Worm (Caenorhabditis elegans) whole organism, L2 larva: Measurements from ENCODE around the gene B0244.10.

Experiments used
- C34F6.9 ChIP-seq: fragments of 150-350 bp; optimal IDR thresholded peaks from 2 replicates; lab custom pipeline; 2014; ENCODE audit warnings: missing biosample characterization, missing genetic modification characterization
- F13H6.1 ChIP-seq: sonication (generic microtip); optimal IDR thresholded peaks from 2 replicates; lab custom pipeline; 2016; ENCODE audit warnings: missing genetic modification characterization, missing compliant biosample characterization
- Y55F3AM.14 ChIP-seq: fragments of 200-800 bp; sonication (Bioruptor generic); optimal IDR thresholded peaks from 2 replicates; lab custom pipeline; 2018; ENCODE audit warnings: mild to moderate bottlenecking, missing genetic modification characterization, missing compliant biosample characterization
- alr-1 ChIP-seq: fragments of 150-350 bp; optimal IDR thresholded peaks from 2 replicates; lab custom pipeline; 2014; ENCODE audit warnings: missing biosample characterization, missing genetic modification characterization
- aly-2 ChIP-seq: fragments of 150-350 bp; optimal IDR thresholded peaks from 2 replicates; lab custom pipeline; 2014; ENCODE audit warnings: missing biosample characterization, missing genetic modification characterization
- ama-1 ChIP-seq: fragments of 150-350 bp; optimal IDR thresholded peaks from 2 replicates; lab custom pipeline; 2018; ENCODE audit warnings: inconsistent platforms
- blmp-1 ChIP-seq: sonication (generic microtip); optimal IDR thresholded peaks from 2 replicates; lab custom pipeline; 2017; ENCODE audit warnings: missing genetic modification characterization, mild to moderate bottlenecking, missing compliant biosample characterization, antibody characterized with exemption, moderate library complexity; ENCODE audit not compliant: insufficient read depth
- ceh-16 ChIP-seq: fragments of 150-350 bp; optimal IDR thresholded peaks from 2 replicates; lab custom pipeline; 2014; ENCODE audit warnings: missing biosample characterization, missing genetic modification characterization
- ceh-82 ChIP-seq: fragments of 150-350 bp; optimal IDR thresholded peaks from 2 replicates; lab custom pipeline; 2014; ENCODE audit warnings: missing biosample characterization, missing genetic modification characterization
- crh-2 ChIP-seq: sonication (generic microtip); optimal IDR thresholded peaks from 2 replicates; lab custom pipeline; 2017; ENCODE audit warnings: missing biosample characterization, missing genetic modification characterization
- dmd-4 ChIP-seq: sonication (generic microtip); optimal IDR thresholded peaks from 2 replicates; lab custom pipeline; 2017; ENCODE audit warnings: missing biosample characterization, missing genetic modification characterization
- egl-27 ChIP-seq: sonication (generic microtip); optimal IDR thresholded peaks from 3 replicates; lab custom pipeline; 2017; ENCODE audit warnings: missing biosample characterization, missing genetic modification reagents, missing genetic modification characterization
- elt-1 ChIP-seq: fragments of 150-350 bp; optimal IDR thresholded peaks from 2 replicates; lab custom pipeline; 2014; ENCODE audit warnings: missing biosample characterization, missing genetic modification characterization
- elt-3 ChIP-seq: sonication (generic microtip); optimal IDR thresholded peaks from 2 replicates; lab custom pipeline; 2017; ENCODE audit warnings: missing biosample characterization, missing genetic modification characterization
- fos-1 ChIP-seq: fragments of 150-350 bp; optimal IDR thresholded peaks from 2 replicates; lab custom pipeline; 2014; ENCODE audit warnings: missing biosample characterization, missing genetic modification characterization
- lin-11 ChIP-seq: fragments of 150-350 bp; sonication (generic microtip); optimal IDR thresholded peaks from 2 replicates; lab custom pipeline; 2014; ENCODE audit warnings: missing biosample characterization, missing genetic modification characterization, inconsistent platforms, mixed read lengths
- lin-13 ChIP-seq: fragments of 150-350 bp; optimal IDR thresholded peaks from 2 replicates; lab custom pipeline; 2014; ENCODE audit warnings: missing biosample characterization, missing genetic modification reagents, missing genetic modification characterization
- lin-39 ChIP-seq: fragments of 150-350 bp; optimal IDR thresholded peaks from 2 replicates; lab custom pipeline; 2014; ENCODE audit warnings: missing biosample characterization, missing genetic modification reagents, missing genetic modification characterization
- lsy-2 ChIP-seq, 2 experiments: fragments of 150-350 bp in 1 of 2; sonication (generic microtip) in 1 of 2; optimal IDR thresholded peaks; 2 replicates each; lab custom pipeline; 2014 to 2017; ENCODE audit warnings: missing biosample characterization in 2 of 2, missing genetic modification characterization in 2 of 2
- mab-5 ChIP-seq: fragments of 150-350 bp; optimal IDR thresholded peaks from 2 replicates; lab custom pipeline; 2014; ENCODE audit warnings: missing biosample characterization, missing genetic modification characterization
- mbf-1 ChIP-seq: sonication (generic microtip); optimal IDR thresholded peaks from 2 replicates; lab custom pipeline; 2017; ENCODE audit warnings: missing biosample characterization, missing genetic modification characterization
- mdl-1 ChIP-seq, 2 experiments: fragments of 150-350 bp in 1 of 2; sonication (generic microtip) in 1 of 2; optimal IDR thresholded peaks; 2 replicates each; lab custom pipeline; 2017; ENCODE audit warnings: missing biosample characterization in 2 of 2, missing genetic modification characterization in 2 of 2
- nhr-10 ChIP-seq: sonication (generic microtip); optimal IDR thresholded peaks from 2 replicates; lab custom pipeline; 2017; ENCODE audit warnings: missing biosample characterization, missing genetic modification characterization
- nhr-11 ChIP-seq: fragments of 150-350 bp; optimal IDR thresholded peaks from 2 replicates; lab custom pipeline; 2014; ENCODE audit warnings: missing biosample characterization, missing genetic modification characterization
- nhr-12 ChIP-seq: fragments of 150-350 bp; optimal IDR thresholded peaks from 2 replicates; lab custom pipeline; 2014; ENCODE audit warnings: missing biosample characterization, missing genetic modification characterization
- nhr-129 ChIP-seq: fragments of 150-350 bp; optimal IDR thresholded peaks from 2 replicates; lab custom pipeline; 2014; ENCODE audit warnings: missing biosample characterization, missing genetic modification characterization
- nhr-21 ChIP-seq: fragments of 150-350 bp; optimal IDR thresholded peaks from 2 replicates; lab custom pipeline; 2014; ENCODE audit warnings: missing biosample characterization, missing genetic modification characterization
- nhr-23 ChIP-seq: fragments of 150-350 bp; optimal IDR thresholded peaks from 2 replicates; lab custom pipeline; 2014; ENCODE audit warnings: missing biosample characterization, missing genetic modification reagents, missing genetic modification characterization
- nhr-25 ChIP-seq: fragments of 150-350 bp; sonication (generic microtip); optimal IDR thresholded peaks from 3 replicates; lab custom pipeline; 2014; ENCODE audit warnings: missing biosample characterization, missing genetic modification characterization
- nhr-6 ChIP-seq: fragments of 150-350 bp; optimal IDR thresholded peaks from 2 replicates; lab custom pipeline; 2014; ENCODE audit warnings: missing biosample characterization, missing genetic modification characterization
- nhr-77 ChIP-seq: fragments of 150-350 bp; optimal IDR thresholded peaks from 2 replicates; lab custom pipeline; 2014; ENCODE audit warnings: missing biosample characterization, missing genetic modification characterization
- peb-1 ChIP-seq: fragments of 150-350 bp; optimal IDR thresholded peaks from 2 replicates; lab custom pipeline; 2014; ENCODE audit warnings: missing biosample characterization, missing genetic modification characterization
- sem-4 ChIP-seq: fragments of 150-350 bp; optimal IDR thresholded peaks from 2 replicates; lab custom pipeline; 2014; ENCODE audit warnings: missing biosample characterization, missing genetic modification reagents, missing genetic modification characterization
- skn-1 ChIP-seq: sonication (generic microtip); optimal IDR thresholded peaks from 2 replicates; lab custom pipeline; 2017; ENCODE audit warnings: missing biosample characterization, missing genetic modification characterization
- sma-3 ChIP-seq: sonication (generic microtip); optimal IDR thresholded peaks from 2 replicates; lab custom pipeline; 2016; ENCODE audit warnings: missing genetic modification reagents, missing genetic modification characterization, missing compliant biosample characterization
- sma-9 ChIP-seq, 2 experiments: fragments of 150-350 bp in 1 of 2; sonication (generic microtip) in 1 of 2; optimal IDR thresholded peaks; 2 replicates each; lab custom pipeline; 2014 to 2016; ENCODE audit warnings: missing genetic modification characterization in 2 of 2, mild to moderate bottlenecking in 1 of 2, missing biosample characterization in 1 of 2, missing compliant biosample characterization in 1 of 2, missing genetic modification reagents in 1 of 2, moderate library complexity in 1 of 2
- snpc-4 ChIP-seq: fragments of 150-350 bp; optimal IDR thresholded peaks from 2 replicates; lab custom pipeline; 2014; ENCODE audit warnings: missing biosample characterization, missing genetic modification characterization
- unc-39 ChIP-seq: fragments of 150-350 bp; optimal IDR thresholded peaks from 2 replicates; lab custom pipeline; 2014; ENCODE audit warnings: missing biosample characterization, missing genetic modification characterization
- unc-62 ChIP-seq: fragments of 150-350 bp; optimal IDR thresholded peaks from 2 replicates; lab custom pipeline; 2014; ENCODE audit warnings: missing biosample characterization, missing genetic modification reagents, missing genetic modification characterization
- zag-1 ChIP-seq: fragments of 150-350 bp; optimal IDR thresholded peaks from 2 replicates; lab custom pipeline; 2014; ENCODE audit warnings: missing biosample characterization, missing genetic modification characterization
- ztf-1 ChIP-seq: fragments of 200-800 bp; sonication (Bioruptor generic); conservative IDR thresholded peaks from 2 replicates; pipeline ENCODE4 v1.3.6; 2022; ENCODE audit warnings: missing genetic modification characterization, missing compliant biosample characterization
- ztf-11 ChIP-seq: sonication (generic microtip); optimal IDR thresholded peaks from 2 replicates; lab custom pipeline; 2017; ENCODE audit warnings: missing biosample characterization, missing genetic modification characterization
- ztf-4 ChIP-seq: fragments of 150-350 bp; optimal IDR thresholded peaks from 2 replicates; lab custom pipeline; 2014; ENCODE audit warnings: missing biosample characterization, missing genetic modification characterization

Gene B0244.10

ce11 chrIII:5707546-5707945, 27.4 kb upstream of the B0244.10 start:
- no peak for TF ChIP-seq skn-1 (tag; lab: Kevin White, UChicago)
- TF ChIP-seq nhr-25 (tag; lab: Kevin White, UChicago) = no peak

DNA sequence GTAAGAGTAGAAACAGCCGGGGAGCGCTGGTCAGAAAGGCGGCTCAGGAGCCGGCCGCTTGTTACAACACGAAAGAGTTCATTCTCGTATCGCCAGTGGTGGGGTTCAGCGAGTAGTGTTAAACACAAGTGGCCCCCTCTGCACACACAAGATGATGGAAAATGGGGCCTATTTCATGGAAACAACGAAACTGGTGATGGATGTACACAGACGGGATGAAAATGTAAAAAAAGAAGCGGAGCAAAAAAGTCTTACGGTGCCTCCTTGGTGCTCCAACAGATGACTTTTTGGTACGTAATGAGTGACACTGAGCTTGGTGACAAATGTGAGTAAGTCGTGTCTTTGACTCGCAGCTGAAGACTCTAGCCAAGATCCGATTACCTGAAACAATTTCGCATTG, 26.9 kb upstream of the B0244.10 start:
- TF ChIP-seq nhr-129 (tag; lab: Kevin White, UChicago) (peak; percentile 50), lsy-2 (tag; optimal IDR thresholded peaks at IDR 0.05; lab: Kevin White, UChicago) (no peak)
- TF ChIP-seq, all 48 proteins: peak for 1

DNA sequence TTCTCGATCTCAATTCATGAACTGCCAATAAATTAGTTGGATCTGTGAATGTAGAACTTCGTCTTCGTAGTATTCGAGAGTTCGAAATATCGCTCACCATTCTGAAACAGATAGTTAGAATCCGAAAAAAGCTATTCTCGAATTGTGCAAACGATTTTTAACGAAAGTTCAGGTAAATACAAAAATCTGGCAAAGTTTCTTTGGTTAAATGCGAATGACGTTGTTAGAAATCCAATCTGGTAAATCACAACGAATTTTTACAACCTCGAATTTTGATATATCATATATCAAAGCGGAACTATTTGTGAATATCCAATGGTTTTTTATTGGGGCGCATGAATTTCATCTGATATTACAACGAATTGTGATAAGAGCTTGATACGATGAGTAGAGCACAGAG, 25.7 kb upstream of the B0244.10 start, which contains the start of gene hpo-28:
hpo-28 (minus strand) TSS at position 101 of the 400 bp plus-strand sequence.
- TF ChIP-seq ceh-16 (tag; lab: Kevin White, UChicago) (no peak), fos-1 (no peak), peb-1 (tag; lab: Kevin White, UChicago) (no peak), aly-2 (tag; lab: Kevin White, UChicago) (no peak), lin-39 (tag; lab: Kevin White, UChicago) (no peak)

ce11 chrIII:5710045-5710444, 24.9 kb upstream of the B0244.10 start, which contains the start of gene B0336.12:
B0336.12 (minus strand) TSS chrIII:5710145.
- TF ChIP-seq elt-1 (tag; lab: Kevin White, UChicago) (no peak), sma-3 (no peak), lin-39 (tag; lab: Kevin White, UChicago) (no peak), nhr-25 (tag; lab: Kevin White, UChicago) (no peak), F13H6.1 (tag; lab: Kevin White, UChicago) (no peak), fos-1 (no peak), ztf-11 (tag; lab: Kevin White, UChicago) (no peak), peb-1 (tag; lab: Kevin White, UChicago) (no peak), nhr-77 (tag; lab: Kevin White, UChicago) (no peak), egl-27 (no peak), nhr-129 (tag; lab: Kevin White, UChicago) (no peak), ztf-4 (tag; lab: Kevin White, UChicago) (no peak)

ce11 chrIII:5710676-5711075, 24.3 kb upstream of the B0244.10 start:
- no peak for TF ChIP-seq egl-27
- TF ChIP-seq ztf-1 (GFP tag; lab: Robert Waterston, UW) = no peak
- no peak for TF ChIP-seq alr-1 (tag; lab: Kevin White, UChicago)
- no peak for TF ChIP-seq nhr-10 (tag; lab: Kevin White, UChicago)
- TF ChIP-seq aly-2 (tag; lab: Kevin White, UChicago) = no peak
- peak; percentile 26 for TF ChIP-seq nhr-129 (tag; lab: Kevin White, UChicago)
- peak; percentile 83 for TF ChIP-seq nhr-21
- no peak for TF ChIP-seq ceh-82
- TF ChIP-seq F13H6.1 (tag; lab: Kevin White, UChicago) = no peak
- no peak for TF ChIP-seq unc-62 (GFP tag; lab: Kevin White, UChicago)
- TF ChIP-seq sem-4 = no peak
- TF ChIP-seq zag-1 (tag; lab: Kevin White, UChicago) = no peak
- TF ChIP-seq lin-39 (tag; lab: Kevin White, UChicago) = no peak
- TF ChIP-seq dmd-4 (tag; lab: Kevin White, UChicago) = no peak
- no peak for TF ChIP-seq nhr-12 (tag; lab: Kevin White, UChicago)
- peak; percentile 7 for TF ChIP-seq blmp-1 (tag; lab: Kevin White, UChicago)
- no peak for TF ChIP-seq mdl-1 (tag; optimal IDR thresholded peaks at IDR 0.05; lab: Kevin White, UChicago)
- TF ChIP-seq nhr-25 (tag; lab: Kevin White, UChicago) = no peak
- no peak for TF ChIP-seq nhr-11 (tag; lab: Kevin White, UChicago)
- TF ChIP-seq sma-3 = peak; percentile 29
- no peak for TF ChIP-seq mbf-1 (tag; lab: Kevin White, UChicago)
- TF ChIP-seq ztf-4 (tag; lab: Kevin White, UChicago) = no peak
- TF ChIP-seq nhr-6 = no peak
- TF ChIP-seq Y55F3AM.14 (GFP tag; lab: Kevin White, UChicago) = no peak
- no peak for TF ChIP-seq ceh-16 (tag; lab: Kevin White, UChicago)
- TF ChIP-seq elt-1 (tag; lab: Kevin White, UChicago) = no peak
- no peak for TF ChIP-seq snpc-4 (tag; lab: Kevin White, UChicago)
- peak; percentile 36 for TF ChIP-seq fos-1
- TF ChIP-seq unc-39 = no peak
- peak; percentile 5 for TF ChIP-seq lin-13 (GFP tag; lab: Kevin White, UChicago)
- peak in 1 of 2 experiments; percentile 81 for TF ChIP-seq lsy-2 (tag; optimal IDR thresholded peaks at IDR 0.05; lab: Kevin White, UChicago)
- TF ChIP-seq sma-9 (GFP tag; optimal IDR thresholded peaks at IDR 0.05; lab: Kevin White, UChicago) = peak; percentile 43
- no peak for TF ChIP-seq sma-9 (tag; optimal IDR thresholded peaks at IDR 0.05; lab: Kevin White, UChicago)
- no peak for TF ChIP-seq nhr-23 (tag; lab: Kevin White, UChicago)
- TF ChIP-seq elt-3 (tag; lab: Kevin White, UChicago) = no peak
- TF ChIP-seq lin-11 (tag; lab: Kevin White, UChicago) = no peak
- no peak for TF ChIP-seq peb-1 (tag; lab: Kevin White, UChicago)
- no peak for TF ChIP-seq C34F6.9 (tag; lab: Kevin White, UChicago)
- TF ChIP-seq mab-5 = no peak
- no peak for TF ChIP-seq ama-1 (lab: Kevin White, UChicago)
- TF ChIP-seq nhr-77 (tag; lab: Kevin White, UChicago) = no peak
- TF ChIP-seq crh-2 (tag; lab: Kevin White, UChicago) = no peak
